Fruit fly (Drosophila melanogaster): Measurements from ENCODE around the gene Tmem43.
A peak's percentile ranks its signal among the peaks of the same experiment; 100 is the strongest.

Tmem43 gene

DNA sequence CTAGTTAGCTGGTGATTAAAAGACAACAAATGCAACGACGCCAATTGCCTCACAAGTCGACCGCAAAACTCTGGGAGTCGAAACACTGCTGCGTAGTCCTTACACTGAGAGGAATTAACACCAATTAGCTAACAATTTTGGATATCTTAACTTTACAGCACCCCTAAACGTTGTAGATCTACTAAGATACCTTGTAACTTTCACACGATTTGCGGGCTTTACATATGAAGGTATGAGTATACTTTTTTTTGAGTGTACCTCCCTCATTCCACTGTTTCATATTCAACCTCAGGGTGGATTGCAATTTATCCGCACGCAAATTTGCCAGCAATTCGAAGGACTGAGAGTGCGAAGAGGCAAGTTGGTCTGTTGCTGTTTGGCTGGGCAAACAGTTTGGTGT is 48.6 kb upstream of the Tmem43 start (continued):
- TF ChIP-seq Fer1 (GFP tag; optimal IDR thresholded peaks at IDR 0.05), result no peak
- TF ChIP-seq CoRest (tag; optimal IDR thresholded peaks at IDR 0.05), result no peak
- no peak for TF ChIP-seq Bgb (GFP tag; IDR thresholded peaks at IDR 0.05; ENCODE audit: partially characterized antibody)
- TF ChIP-seq Chrac-16 (GFP tag; optimal IDR thresholded peaks at IDR 0.05), result peak; percentile 26
- peak; percentile 7 for TF ChIP-seq phol (tag; optimal IDR thresholded peaks at IDR 0.05)
- TF ChIP-seq bsh (GFP tag; optimal IDR thresholded peaks at IDR 0.05), result peak in 1 of 2 experiments; percentile 30
- TF ChIP-seq Scr (GFP tag; IDR thresholded peaks at IDR 0.05; ENCODE audit: partially characterized antibody), result no peak
- TF ChIP-seq CG5245 (GFP tag; optimal IDR thresholded peaks at IDR 0.05), result no peak
- no peak for TF ChIP-seq Adf1 (GFP tag; IDR thresholded peaks at IDR 0.05)
- no peak for TF ChIP-seq CG5180 (GFP tag; optimal IDR thresholded peaks at IDR 0.05)
- TF ChIP-seq Spps (tag; optimal IDR thresholded peaks at IDR 0.05), result no peak
- TF ChIP-seq salm (tag; optimal IDR thresholded peaks at IDR 0.05), result no peak
- TF ChIP-seq Drgx (GFP tag; IDR thresholded peaks at IDR 0.05), result no peak
- no peak for TF ChIP-seq CG3163 (GFP tag; optimal IDR thresholded peaks at IDR 0.05)
- TF ChIP-seq CG14710 (tag; optimal IDR thresholded peaks at IDR 0.05), result peak; percentile 7
- no peak for TF ChIP-seq crc (GFP tag; optimal IDR thresholded peaks at IDR 0.05)
- 0 out of 2 replicates have a peak, but pooled peaks have one; percentile 15 for TF ChIP-seq CG10959 (GFP tag; IDR thresholded peaks at IDR 0.05)
- no peak for TF ChIP-seq Hr3 (GFP tag; optimal IDR thresholded peaks at IDR 0.05)
- TF ChIP-seq CG7745 (tag; optimal IDR thresholded peaks at IDR 0.05), result no peak
- TF ChIP-seq CG3847 (GFP tag; IDR thresholded peaks at IDR 0.05), result no peak
- no peak for TF ChIP-seq tna (GFP tag; IDR thresholded peaks at IDR 0.05; ENCODE audit: partially characterized antibody)
- peak; percentile 35 for TF ChIP-seq gem (tag; optimal IDR thresholded peaks at IDR 0.05)
- no peak for TF ChIP-seq Sin3A (optimal IDR thresholded peaks at IDR 0.05)
- no peak for TF ChIP-seq CG1602 (GFP tag; optimal IDR thresholded peaks at IDR 0.05)
- no peak for TF ChIP-seq schlank (tag; optimal IDR thresholded peaks at IDR 0.05)
- TF ChIP-seq CG1647 (GFP tag; optimal IDR thresholded peaks at IDR 0.05), result no peak
- TF ChIP-seq yki (optimal IDR thresholded peaks at IDR 0.05), result no peak
- TF ChIP-seq sens (GFP tag), result peak; percentile 66
- TF ChIP-seq da (GFP tag; optimal IDR thresholded peaks at IDR 0.05), result no peak
- TF ChIP-seq CG16779 (GFP tag; IDR thresholded peaks at IDR 0.05), result no peak
- TF ChIP-seq Elba2 (GFP tag; optimal IDR thresholded peaks at IDR 0.05), result no peak
- no peak for TF ChIP-seq CG4730 (GFP tag; IDR thresholded peaks at IDR 0.05)
- TF ChIP-seq rib (GFP tag; IDR thresholded peaks at IDR 0.05), result no peak
- TF ChIP-seq az2 (GFP tag; optimal IDR thresholded peaks at IDR 0.05), result peak; percentile 6
- no peak for TF ChIP-seq CG32772 (GFP tag; IDR thresholded peaks at IDR 0.05)
- no peak for TF ChIP-seq gt (GFP tag; IDR thresholded peaks at IDR 0.05)
- no peak for TF ChIP-seq prd (optimal IDR thresholded peaks at IDR 0.05)
- peak; percentile 50; the same call in 2 of the 3 replicates for TF ChIP-seq prd (GFP tag; IDR thresholded peaks at IDR 0.05)
- no peak for TF ChIP-seq CG16863 (GFP tag; optimal IDR thresholded peaks at IDR 0.05)
- TF ChIP-seq CG32767 (GFP tag; IDR thresholded peaks at IDR 0.05), result no peak
- no peak for TF ChIP-seq CG18619 (GFP tag; optimal IDR thresholded peaks at IDR 0.05)
- no peak for TF ChIP-seq kni (GFP tag; optimal IDR thresholded peaks at IDR 0.05)
- TF ChIP-seq CG12236 (GFP tag; optimal IDR thresholded peaks at IDR 0.05), result no peak
- no peak for TF ChIP-seq CG15514 (GFP tag; optimal IDR thresholded peaks at IDR 0.05)
- no peak for TF ChIP-seq CG2875 (GFP tag; optimal IDR thresholded peaks at IDR 0.05)
- TF ChIP-seq CG11456 (GFP tag; IDR thresholded peaks at IDR 0.05), result no peak
- no peak for TF ChIP-seq CG2116 (GFP tag; optimal IDR thresholded peaks at IDR 0.05)
- no peak for TF ChIP-seq Side (GFP tag; optimal IDR thresholded peaks at IDR 0.05)
- TF ChIP-seq CG17912 (GFP tag; optimal IDR thresholded peaks at IDR 0.05), result no peak
- TF ChIP-seq E2f2 (GFP tag; IDR thresholded peaks at IDR 0.05), result no peak
- TF ChIP-seq CG7963 (GFP tag; IDR thresholded peaks at IDR 0.05; ENCODE audit: partially characterized antibody), result no peak
- TF ChIP-seq seq (GFP tag; IDR thresholded peaks at IDR 0.05), result no peak
- no peak for TF ChIP-seq TFAM (GFP tag; optimal IDR thresholded peaks at IDR 0.05)
